Worm (Caenorhabditis elegans): ENCODE data around the gene K11G12.6.

The K11G12.6 gene

DNA sequence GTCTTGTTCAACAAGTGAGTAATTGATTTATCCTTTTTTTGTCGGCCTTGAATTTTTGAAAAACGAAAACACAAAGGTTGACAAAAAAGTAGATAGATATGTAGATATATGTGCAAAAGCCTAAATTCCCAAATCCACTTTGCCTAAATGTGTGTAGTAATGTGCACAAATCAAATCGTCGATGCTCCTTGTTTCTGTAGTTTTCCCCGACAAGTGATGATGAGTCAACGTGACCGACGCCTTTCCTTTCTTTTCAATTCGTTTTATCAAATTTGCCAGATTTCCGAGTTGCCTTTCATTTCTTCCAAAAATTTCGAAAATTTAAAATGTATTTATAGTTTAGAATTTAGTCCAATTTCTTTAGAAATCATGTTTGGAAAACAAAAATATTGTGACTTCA lies 24.3 kb downstream of the K11G12.6 start:
- TF ChIP-seq fkh-10 (GFP tag; optimal IDR thresholded peaks at IDR 0.05): peak; percentile 88
- no peak for TF ChIP-seq zag-1 (tag; optimal IDR thresholded peaks at IDR 0.05)
- no peak for TF ChIP-seq ztf-11 (tag; optimal IDR thresholded peaks at IDR 0.05)
- no peak for TF ChIP-seq lsy-12 (tag; optimal IDR thresholded peaks at IDR 0.05)
- TF ChIP-seq sea-2 (GFP tag; optimal IDR thresholded peaks at IDR 0.05): no peak
- no peak for TF ChIP-seq R02D3.7 (tag; optimal IDR thresholded peaks at IDR 0.05)
- no peak for TF ChIP-seq elt-3 (tag; optimal IDR thresholded peaks at IDR 0.05)
- no peak for TF ChIP-seq ZK546.5 (tag; optimal IDR thresholded peaks at IDR 0.05)
- no peak for TF ChIP-seq jun-1 (tag; optimal IDR thresholded peaks at IDR 0.05)

DNA sequence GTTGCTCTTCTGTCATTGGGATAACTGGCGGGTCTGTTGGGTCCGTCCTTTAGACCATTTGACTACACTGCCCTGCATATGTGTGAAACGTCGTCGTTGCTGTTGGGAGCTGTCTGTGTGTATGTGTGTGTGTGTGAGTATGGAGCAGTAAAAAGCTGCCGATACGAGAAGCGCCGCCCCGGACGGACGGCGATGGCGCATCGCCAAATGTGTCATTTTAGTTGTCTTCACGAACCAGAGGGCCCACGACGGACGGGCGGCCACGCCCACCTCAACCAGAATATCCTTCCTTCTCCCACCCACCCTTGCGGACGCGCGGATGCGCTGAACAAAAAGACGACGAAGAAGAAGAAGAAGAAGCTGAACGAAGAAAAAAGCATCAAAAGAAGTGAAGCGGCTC lies 27.2 kb downstream of the K11G12.6 start, which contains the start of gene acr-2:
TSS of gene acr-2 (plus strand) at position 301 of the 400 bp plus-strand sequence.
- TF ChIP-seq nfya-1 (tag; optimal IDR thresholded peaks at IDR 0.05; ENCODE audit: insufficient read depth) (peak; percentile 27), pqm-1 (tag; optimal IDR thresholded peaks at IDR 0.05) (no peak)

DNA sequence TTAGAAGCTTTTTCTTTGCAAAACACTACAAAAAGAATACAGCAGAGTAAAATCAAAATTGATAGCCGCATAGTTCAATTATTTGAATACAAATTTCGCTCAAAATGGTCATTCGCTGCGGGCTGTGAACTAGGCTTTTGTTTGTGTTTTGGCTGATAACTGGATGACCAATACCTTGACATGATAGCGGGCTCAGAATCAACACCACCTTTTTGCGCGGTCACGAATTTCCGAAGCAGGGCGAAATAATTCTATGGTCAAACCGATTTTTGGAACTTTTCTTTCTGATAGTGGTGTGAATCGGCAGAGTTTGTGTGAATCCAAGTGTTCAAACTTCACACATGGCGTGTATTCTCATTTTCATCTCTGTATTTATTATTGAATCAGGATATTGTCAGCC lies 31.2 kb downstream of the K11G12.6 start, which contains the start of the genes F38B6.7 and F38B6.2:
TSS of gene F38B6.7 (minus strand) at position 101 of the 400 bp plus-strand sequence.
TSS of gene F38B6.2 (plus strand) at position 267 of the 400 bp plus-strand sequence.
- no peak for TF ChIP-seq ama-1 (optimal IDR thresholded peaks at IDR 0.05)
- TF ChIP-seq fkh-10 (GFP tag; optimal IDR thresholded peaks at IDR 0.05): no peak
- TF ChIP-seq R02D3.7 (tag; optimal IDR thresholded peaks at IDR 0.05): no peak
- no peak for TF ChIP-seq nhr-11 (tag; optimal IDR thresholded peaks at IDR 0.05)
- TF ChIP-seq tbx-2 (tag; optimal IDR thresholded peaks at IDR 0.05): no peak
- no peak for TF ChIP-seq ztf-4 (tag; optimal IDR thresholded peaks at IDR 0.05)
- TF ChIP-seq nhr-76 (tag; optimal IDR thresholded peaks at IDR 0.05): no peak
- TF ChIP-seq elt-1 (tag; optimal IDR thresholded peaks at IDR 0.05): no peak
- TF ChIP-seq nhr-43 (tag; optimal IDR thresholded peaks at IDR 0.05; ENCODE audit: poor library complexity, severe bottlenecking): no peak
- no peak for TF ChIP-seq pqm-1 (tag; optimal IDR thresholded peaks at IDR 0.05)
- no peak for TF ChIP-seq ceh-9 (tag; optimal IDR thresholded peaks at IDR 0.05)
- no peak for TF ChIP-seq fos-1 (tag; optimal IDR thresholded peaks at IDR 0.05)
- no peak for TF ChIP-seq mml-1 (tag; optimal IDR thresholded peaks at IDR 0.05)
- no peak for TF ChIP-seq unc-39 (tag; optimal IDR thresholded peaks at IDR 0.05)

DNA sequence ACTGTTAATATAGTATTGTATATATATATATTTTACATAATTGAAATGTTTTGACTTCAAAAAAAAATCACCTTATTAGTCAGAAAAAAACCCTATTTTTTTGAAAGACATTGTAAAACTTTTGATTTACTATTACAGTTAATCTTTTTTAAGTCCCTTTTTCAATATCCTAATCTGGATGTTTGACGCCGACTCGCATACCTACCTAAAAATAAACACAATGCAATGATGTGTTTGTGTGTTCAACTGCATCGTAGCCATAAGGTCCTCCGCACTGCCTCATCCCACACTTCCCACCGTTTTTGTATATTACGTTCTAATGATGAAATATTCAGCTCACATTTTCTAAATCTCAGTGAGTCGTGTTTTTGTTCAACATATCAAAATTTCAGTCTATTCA lies 36.1 kb downstream of the K11G12.6 start, which contains the start of gene F38B6.3:
TSS of gene F38B6.3 (plus strand) at position 301 of the 400 bp plus-strand sequence.
- TF ChIP-seq unc-39 (tag; optimal IDR thresholded peaks at IDR 0.05) (no peak), aly-2 (tag; optimal IDR thresholded peaks at IDR 0.05) (no peak), hmg-11 (tag; optimal IDR thresholded peaks at IDR 0.05) (no peak), nhr-23 (tag; optimal IDR thresholded peaks at IDR 0.05) (no peak), elt-3 (tag; optimal IDR thresholded peaks at IDR 0.05) (no peak), egl-5 (tag; optimal IDR thresholded peaks at IDR 0.05) (no peak), nfya-1 (tag; optimal IDR thresholded peaks at IDR 0.05; ENCODE audit: insufficient read depth) (no peak), nhr-12 (tag; optimal IDR thresholded peaks at IDR 0.05) (no peak)

DNA sequence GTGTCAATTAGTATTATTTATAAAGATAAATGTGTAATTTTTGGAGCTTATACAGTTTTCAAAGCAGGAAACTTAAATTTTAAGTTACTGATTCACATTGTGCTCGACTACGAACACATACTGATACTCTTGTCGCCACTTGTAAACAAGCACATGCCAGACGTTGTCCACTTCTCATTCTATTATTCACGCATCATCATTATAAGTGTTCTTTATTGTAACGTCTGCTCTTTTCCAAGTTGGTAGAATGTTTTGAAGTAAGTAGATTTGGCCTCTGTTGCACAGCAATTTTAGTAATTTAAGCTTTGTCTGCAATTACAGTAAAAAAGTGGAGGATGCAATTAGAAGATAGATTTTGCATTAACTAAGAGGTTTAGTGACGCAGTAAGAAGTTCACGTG lies 36.6 kb downstream of the K11G12.6 start:
- TF ChIP-seq tbx-2 (tag; optimal IDR thresholded peaks at IDR 0.05) (no peak), R02D3.7 (tag; optimal IDR thresholded peaks at IDR 0.05) (no peak), nhr-67 (tag; optimal IDR thresholded peaks at IDR 0.05) (no peak), nhr-77 (tag; optimal IDR thresholded peaks at IDR 0.05) (no peak), snpc-4 (tag; optimal IDR thresholded peaks at IDR 0.05) (no peak), nfya-1 (tag; optimal IDR thresholded peaks at IDR 0.05; ENCODE audit: insufficient read depth) (no peak), aly-2 (tag; optimal IDR thresholded peaks at IDR 0.05) (no peak), pha-4 (tag; optimal IDR thresholded peaks at IDR 0.05) (no peak), jun-1 (tag; optimal IDR thresholded peaks at IDR 0.05) (no peak), nhr-28 (tag; optimal IDR thresholded peaks at IDR 0.05) (no peak), nhr-43 (tag; optimal IDR thresholded peaks at IDR 0.05; ENCODE audit: poor library complexity, severe bottlenecking) (no peak), ceh-9 (tag; optimal IDR thresholded peaks at IDR 0.05) (no peak), sea-2 (GFP tag; optimal IDR thresholded peaks at IDR 0.05) (no peak), nhr-25 (tag; optimal IDR thresholded peaks at IDR 0.05) (no peak), ceh-16 (tag; optimal IDR thresholded peaks at IDR 0.05) (no peak), fkh-2 (tag; optimal IDR thresholded peaks at IDR 0.05) (no peak), zag-1 (tag; optimal IDR thresholded peaks at IDR 0.05) (no peak), hmg-11 (tag; optimal IDR thresholded peaks at IDR 0.05) (no peak)
